Worm (Caenorhabditis elegans): ENCODE results near the gene cox-14.

DNA sequence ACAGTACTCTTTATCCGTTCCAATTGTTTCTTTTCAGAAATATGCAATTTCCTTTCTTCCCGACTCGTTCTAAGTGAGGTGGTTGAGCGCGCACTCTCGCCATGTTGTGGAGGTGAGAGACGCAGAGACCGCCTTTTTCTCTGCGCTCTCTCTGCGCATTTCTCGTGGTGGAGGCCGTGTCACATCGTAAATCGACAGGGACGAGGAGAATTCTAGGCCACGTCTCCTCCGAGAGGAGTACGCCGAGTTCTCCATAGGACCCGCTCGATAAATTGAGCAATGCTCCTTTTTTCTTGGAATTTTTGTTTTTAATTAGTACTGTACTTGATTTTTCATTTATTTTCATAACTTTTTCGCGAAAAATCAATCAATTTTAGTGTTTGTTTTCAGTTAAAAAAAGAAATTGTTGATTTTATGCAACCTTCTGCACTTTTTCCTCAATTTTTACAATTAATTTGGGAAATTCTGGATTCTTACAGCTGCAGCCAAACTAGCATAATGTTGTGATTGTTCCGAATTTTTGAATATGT lies 52.1 kb downstream of the cox-14 start, which contains the start of gene cnk-1:
- TF ChIP-seq lin-39 (tag; optimal IDR thresholded peaks at IDR 0.05) (peak; percentile 64), eor-1 (tag; optimal IDR thresholded peaks at IDR 0.05) (no peak), jun-1 (tag; optimal IDR thresholded peaks at IDR 0.05) (no peak)
